Fruit fly (Drosophila melanogaster): ENCODE data around the gene tant.
A peak's percentile ranks its signal among the peaks of the same experiment; 100 is the strongest.

DNA sequence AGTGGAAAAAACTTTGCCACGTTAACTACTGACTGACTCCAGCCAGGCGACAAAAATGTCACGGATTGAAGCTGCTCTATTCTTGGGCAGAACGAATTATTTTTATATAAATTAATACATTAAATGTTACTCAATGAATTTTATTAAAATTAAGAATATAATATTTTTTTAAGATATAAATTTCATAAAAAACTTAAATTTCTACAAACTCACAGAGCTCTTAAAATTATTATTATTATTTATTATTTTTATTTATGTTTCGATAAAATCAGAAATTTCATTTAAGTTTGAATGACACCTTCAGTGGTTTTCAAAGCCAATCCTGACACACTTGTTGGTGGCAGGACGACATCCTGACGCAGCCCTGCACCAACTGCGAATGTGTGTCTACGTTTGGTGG is 30.2 kb downstream of the tant start:
- TF ChIP-seq psq (GFP tag; optimal IDR thresholded peaks at IDR 0.05) (peak; percentile 42), usp (GFP tag; optimal IDR thresholded peaks at IDR 0.05) (no peak), sage (GFP tag; optimal IDR thresholded peaks at IDR 0.05) (no peak), fru (GFP tag; optimal IDR thresholded peaks at IDR 0.05) (no peak), br (GFP tag; optimal IDR thresholded peaks at IDR 0.05) (no peak), dsf (GFP tag; optimal IDR thresholded peaks at IDR 0.05; ENCODE audit: borderline replicate concordance) (no peak), h (GFP tag; optimal IDR thresholded peaks at IDR 0.05) (peak; percentile 21), CrebA (GFP tag; optimal IDR thresholded peaks at IDR 0.05; ENCODE audit: borderline replicate concordance) (no peak), lola (GFP tag; optimal IDR thresholded peaks at IDR 0.05) (no peak), HLH106 (tag; optimal IDR thresholded peaks at IDR 0.05) (peak; percentile 30), N (GFP tag; optimal IDR thresholded peaks at IDR 0.05) (no peak), Hr83 (GFP tag; optimal IDR thresholded peaks at IDR 0.05; ENCODE audit: poor library complexity, severe bottlenecking) (no peak), Hr78 (GFP tag; optimal IDR thresholded peaks at IDR 0.05) (no peak)

All from whole organism, wandering third instar larva.